Worm (Caenorhabditis elegans) whole organism, L4 larva: ENCODE measurements around the gene icap-1.
A peak's percentile ranks its signal among the peaks of the same experiment; 100 is the strongest.

Experiments
- F10B5.3 ChIP-seq: sonication (generic microtip); optimal IDR thresholded peaks from 2 replicates; lab custom pipeline; 2016; ENCODE audit warnings: mild to moderate bottlenecking, missing genetic modification characterization, missing compliant biosample characterization
- T20F7.1 ChIP-seq: fragments of 200-800 bp; sonication (Bioruptor generic); optimal IDR thresholded peaks from 2 replicates; lab custom pipeline; 2018; ENCODE audit warnings: mild to moderate bottlenecking, missing genetic modification characterization, missing compliant biosample characterization
- T26A8.4 ChIP-seq: fragments of 200-800 bp; sonication (Bioruptor generic); IDR thresholded peaks from 2 replicates; pipeline ENCODE4 v1.3.6; 2022; ENCODE audit warnings: missing genetic modification characterization, missing compliant biosample characterization
- Y105C5A.15 ChIP-seq: fragments of 200-800 bp; sonication (Bioruptor generic); IDR thresholded peaks from 2 replicates; pipeline ENCODE4 v1.3.6; 2022; ENCODE audit warnings: missing genetic modification characterization, missing compliant biosample characterization
- ZK546.5 ChIP-seq, 2 experiments: sonication (generic microtip); optimal IDR thresholded peaks; 2 replicates each; lab custom pipeline; 2017; ENCODE audit warnings: missing biosample characterization in 2 of 2, missing genetic modification characterization in 2 of 2
- aha-1 ChIP-seq: fragments of 150-350 bp; peaks from one replicate; lab custom pipeline; 2014; ENCODE audit warnings: missing biosample characterization, missing genetic modification characterization
- arid-1 ChIP-seq: fragments of 200-800 bp; sonication (Bioruptor generic); conservative IDR thresholded peaks from 2 replicates; pipeline ENCODE4 v1.3.6; 2022; ENCODE audit warnings: missing genetic modification reagents, missing genetic modification characterization, missing compliant biosample characterization
- attf-4 ChIP-seq: sonication (generic microtip); optimal IDR thresholded peaks from 3 replicates; lab custom pipeline; 2017; ENCODE audit warnings: missing biosample characterization, missing genetic modification characterization
- ceh-32 ChIP-seq: sonication (generic microtip); optimal IDR thresholded peaks from 2 replicates; lab custom pipeline; 2016; ENCODE audit warnings: mild to moderate bottlenecking, missing genetic modification characterization, missing compliant biosample characterization; ENCODE audit not compliant: poor library complexity
- ceh-44 ChIP-seq: fragments of 200-800 bp; sonication (Bioruptor generic); IDR thresholded peaks from 2 replicates; pipeline ENCODE4 v1.3.6; 2022; ENCODE audit warnings: missing genetic modification reagents, missing genetic modification characterization, missing compliant biosample characterization
- ces-1 ChIP-seq: fragments of 150-350 bp; sonication (generic microtip); optimal IDR thresholded peaks from 4 replicates; lab custom pipeline; 2014; ENCODE audit warnings: missing biosample characterization, missing genetic modification reagents, missing genetic modification characterization
- ctbp-1 ChIP-seq: fragments of 200-800 bp; sonication (Bioruptor generic); IDR thresholded peaks from 2 replicates; pipeline ENCODE4 v1.3.6; 2022; ENCODE audit warnings: missing genetic modification reagents, missing genetic modification characterization, missing compliant biosample characterization
- daf-16 ChIP-seq, 3 experiments: sonication (generic microtip); optimal IDR thresholded peaks; 2 replicates each; lab custom pipeline; 2016 to 2017; ENCODE audit warnings: missing genetic modification characterization in 3 of 3, missing genetic modification reagents in 3 of 3, mild to moderate bottlenecking in 2 of 3, missing compliant biosample characterization in 2 of 3, missing biosample characterization in 1 of 3, moderate library complexity in 1 of 3
- daf-19 ChIP-seq: fragments of 200-800 bp; sonication (Bioruptor generic); conservative IDR thresholded peaks from 2 replicates; pipeline ENCODE4 v1.3.6; 2022; ENCODE audit warnings: missing genetic modification characterization, missing compliant biosample characterization
- dmd-8 ChIP-seq: fragments of 200-800 bp; sonication (Bioruptor generic); IDR thresholded peaks from 2 replicates; pipeline ENCODE4 v1.3.6; 2022; ENCODE audit warnings: missing genetic modification characterization, missing compliant biosample characterization
- dpl-1 ChIP-seq: fragments of 150-350 bp; optimal IDR thresholded peaks from 2 replicates; lab custom pipeline; 2014; ENCODE audit warnings: missing biosample characterization, missing genetic modification reagents, missing genetic modification characterization
- fkh-10 ChIP-seq: fragments of 150-350 bp; optimal IDR thresholded peaks from 2 replicates; lab custom pipeline; 2014; ENCODE audit warnings: missing biosample characterization, missing genetic modification reagents, missing genetic modification characterization
- gei-8 ChIP-seq: fragments of 200-800 bp; sonication (Bioruptor generic); optimal IDR thresholded peaks from 2 replicates; lab custom pipeline; 2018; ENCODE audit warnings: mild to moderate bottlenecking, missing genetic modification characterization, missing compliant biosample characterization
- hif-1 ChIP-seq, 2 experiments: sonication (generic microtip); optimal IDR thresholded peaks; 2 replicates each; lab custom pipeline; 2016 to 2017; ENCODE audit warnings: missing compliant biosample characterization in 2 of 2, missing genetic modification characterization in 2 of 2, missing genetic modification reagents in 2 of 2, missing genotype in 2 of 2, mild to moderate bottlenecking in 1 of 2
- hlh-11 ChIP-seq: fragments of 200-800 bp; sonication (Bioruptor generic); optimal IDR thresholded peaks from 2 replicates; lab custom pipeline; 2018; ENCODE audit warnings: mild to moderate bottlenecking, missing genetic modification characterization, missing compliant biosample characterization
- hlh-30 ChIP-seq: sonication (generic microtip); optimal IDR thresholded peaks from 2 replicates; lab custom pipeline; 2017; ENCODE audit warnings: antibody characterized with exemption, mild to moderate bottlenecking, missing genetic modification characterization, missing compliant biosample characterization; ENCODE audit not compliant: insufficient read depth
- jun-1 ChIP-seq: fragments of 150-350 bp; optimal IDR thresholded peaks from 2 replicates; lab custom pipeline; 2014; ENCODE audit warnings: missing biosample characterization, missing genetic modification reagents, missing genetic modification characterization
- lin-13 ChIP-seq: fragments of 150-350 bp; optimal IDR thresholded peaks from 2 replicates; lab custom pipeline; 2014; ENCODE audit warnings: missing biosample characterization, missing genetic modification reagents, missing genetic modification characterization
- lin-15B ChIP-seq: fragments of 150-350 bp; sonication (generic microtip); optimal IDR thresholded peaks from 3 replicates; lab custom pipeline; 2014; ENCODE audit warnings: missing biosample characterization, missing genetic modification characterization
- lin-29 ChIP-seq: fragments of 200-800 bp; sonication (Bioruptor generic); IDR thresholded peaks from 2 replicates; pipeline ENCODE4 v1.3.6; 2022; ENCODE audit warnings: missing genetic modification reagents, missing genetic modification characterization, missing compliant biosample characterization
- lin-38 ChIP-seq: fragments of 200-800 bp; sonication (Bioruptor generic); IDR thresholded peaks from 2 replicates; pipeline ENCODE4 v1.3.6; 2022; ENCODE audit warnings: missing genetic modification reagents, missing genetic modification characterization, missing compliant biosample characterization
- lin-39 ChIP-seq: fragments of 150-350 bp; optimal IDR thresholded peaks from 2 replicates; lab custom pipeline; 2014; ENCODE audit warnings: missing biosample characterization, missing genetic modification reagents, missing genetic modification characterization
- lir-3 ChIP-seq: sonication (generic microtip); optimal IDR thresholded peaks from 2 replicates; lab custom pipeline; 2016; ENCODE audit warnings: mild to moderate bottlenecking, missing genetic modification characterization, missing compliant biosample characterization
- lsy-2 ChIP-seq, 2 experiments: fragments of 150-350 bp in 1 of 2; sonication (generic microtip) in 1 of 2; optimal IDR thresholded peaks; 2 replicates each; lab custom pipeline; 2014 to 2017; ENCODE audit warnings: missing biosample characterization in 2 of 2, missing genetic modification characterization in 2 of 2
- madf-9 ChIP-seq: fragments of 200-800 bp; sonication (Bioruptor generic); conservative IDR thresholded peaks from 2 replicates; pipeline ENCODE4 v1.3.6; 2022; ENCODE audit warnings: missing genetic modification reagents, missing genetic modification characterization, missing compliant biosample characterization
- mep-1 ChIP-seq: fragments of 150-350 bp; sonication (generic microtip); optimal IDR thresholded peaks from 3 replicates; lab custom pipeline; 2014; ENCODE audit warnings: missing biosample characterization, missing genetic modification characterization
- mes-2 ChIP-seq: sonication (generic microtip); optimal IDR thresholded peaks from 2 replicates; lab custom pipeline; 2016; ENCODE audit warnings: missing genotype, mild to moderate bottlenecking, missing genetic modification characterization, missing compliant biosample characterization; ENCODE audit not compliant: poor library complexity, severe bottlenecking
- mxl-3 ChIP-seq: fragments of 200-800 bp; sonication (Bioruptor generic); optimal IDR thresholded peaks from 2 replicates; lab custom pipeline; 2018; ENCODE audit warnings: mild to moderate bottlenecking, missing genetic modification characterization, missing compliant biosample characterization
- nhr-237 ChIP-seq: sonication (generic microtip); optimal IDR thresholded peaks from 2 replicates; lab custom pipeline; 2017; ENCODE audit warnings: missing biosample characterization, missing genetic modification characterization
- nhr-41 ChIP-seq: fragments of 200-800 bp; sonication (Bioruptor generic); IDR thresholded peaks from 2 replicates; pipeline ENCODE4 v1.3.6; 2022; ENCODE audit warnings: missing genetic modification reagents, missing genetic modification characterization, missing compliant biosample characterization
- nhr-42 ChIP-seq: fragments of 200-800 bp; sonication (Bioruptor generic); IDR thresholded peaks from 2 replicates; pipeline ENCODE4 v1.3.6; 2022; ENCODE audit warnings: missing genetic modification characterization, missing compliant biosample characterization
- nhr-76 ChIP-seq: fragments of 150-350 bp; optimal IDR thresholded peaks from 2 replicates; lab custom pipeline; 2014; ENCODE audit warnings: missing biosample characterization, missing genetic modification characterization
- nhr-77 ChIP-seq: fragments of 150-350 bp; optimal IDR thresholded peaks from 2 replicates; lab custom pipeline; 2014; ENCODE audit warnings: missing biosample characterization, missing genetic modification characterization
- php-3 ChIP-seq: fragments of 200-800 bp; sonication (Bioruptor generic); IDR thresholded peaks from 2 replicates; pipeline ENCODE4 v1.3.6; 2022; ENCODE audit warnings: missing genetic modification reagents, missing genetic modification characterization, missing compliant biosample characterization
- pqm-1 ChIP-seq: sonication (generic microtip); optimal IDR thresholded peaks from 2 replicates; lab custom pipeline; 2017; ENCODE audit warnings: missing biosample characterization, missing genetic modification characterization
- sdz-12 ChIP-seq: fragments of 200-800 bp; sonication (Bioruptor generic); optimal IDR thresholded peaks from 2 replicates; lab custom pipeline; 2018; ENCODE audit warnings: mild to moderate bottlenecking, missing genetic modification characterization, missing compliant biosample characterization
- set-16 ChIP-seq: fragments of 200-800 bp; sonication (Bioruptor generic); IDR thresholded peaks from 2 replicates; pipeline ENCODE4 v1.3.6; 2022; ENCODE audit warnings: missing genetic modification reagents, missing genetic modification characterization, missing compliant biosample characterization
- snpc-1.2 ChIP-seq: fragments of 200-800 bp; sonication (Bioruptor generic); IDR thresholded peaks from 2 replicates; pipeline ENCODE4 v1.3.6; 2022; ENCODE audit warnings: missing genetic modification reagents, missing genetic modification characterization, missing compliant biosample characterization
- unc-130 ChIP-seq: sonication (generic microtip); optimal IDR thresholded peaks from 2 replicates; lab custom pipeline; 2016; ENCODE audit warnings: missing genetic modification reagents, missing genetic modification characterization, missing compliant biosample characterization
- unc-62 ChIP-seq, 3 experiments: fragments of 150-350 bp in 1 of 3; sonication (generic microtip); optimal IDR thresholded peaks in 2 of 3; peaks in 1 of 3; 1 replicate in 1 of 3; 2 replicates in 2 of 3; lab custom pipeline; 2014 to 2017; ENCODE audit warnings: missing biosample characterization in 3 of 3, missing genetic modification characterization in 3 of 3, missing genetic modification reagents in 3 of 3, missing genotype in 1 of 3
- vab-7 ChIP-seq: fragments of 200-800 bp; sonication (Bioruptor generic); IDR thresholded peaks from 2 replicates; pipeline ENCODE4 v1.3.6; 2022; ENCODE audit warnings: missing genetic modification reagents, missing genetic modification characterization, missing compliant biosample characterization
- zfp-2 ChIP-seq: sonication (generic microtip); optimal IDR thresholded peaks from 2 replicates; lab custom pipeline; 2016; ENCODE audit warnings: mild to moderate bottlenecking, missing genetic modification characterization, missing compliant biosample characterization
- zfp-3 ChIP-seq: fragments of 200-800 bp; sonication (Bioruptor generic); conservative IDR thresholded peaks from 2 replicates; pipeline ENCODE4 v1.3.6; 2022; ENCODE audit warnings: missing genetic modification reagents, missing genetic modification characterization, missing compliant biosample characterization
- ztf-11 ChIP-seq: fragments of 150-350 bp; optimal IDR thresholded peaks from 2 replicates; lab custom pipeline; 2014; ENCODE audit warnings: missing biosample characterization, missing genetic modification characterization

icap-1 gene

DNA sequence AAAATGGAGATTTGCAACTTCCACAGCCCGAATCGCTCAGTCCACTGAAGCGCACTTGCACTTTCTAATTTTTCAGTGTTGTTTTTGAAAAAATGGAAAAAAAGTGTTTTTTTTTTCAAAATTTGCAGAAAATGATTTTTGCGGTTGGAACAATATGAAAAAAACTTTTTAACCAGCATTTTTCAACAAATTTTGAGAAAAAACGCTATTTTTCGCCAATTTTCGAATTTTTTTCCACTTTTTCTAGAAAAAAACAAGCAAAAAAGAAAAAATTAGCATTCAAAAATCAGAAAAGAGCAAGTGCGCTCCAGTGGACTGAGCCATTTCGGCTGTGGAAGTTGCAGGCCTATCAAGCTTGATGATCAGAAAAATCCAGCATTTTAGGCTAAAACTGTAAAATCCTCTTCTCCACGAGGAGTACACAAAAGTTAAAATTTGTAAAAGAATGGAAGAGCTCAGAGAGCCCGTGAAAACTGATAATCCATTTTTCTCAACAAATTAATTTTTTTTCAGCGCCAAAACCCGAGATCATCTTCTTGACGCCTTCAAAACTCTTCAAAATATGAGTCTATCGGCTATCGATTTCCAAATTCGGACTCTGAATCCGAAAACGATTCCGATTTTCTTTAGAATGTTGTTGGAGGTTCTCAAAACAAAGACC, 8.6 kb upstream of the icap-1 start:
- TF ChIP-seq hlh-30 (tag; lab: Kevin White, UChicago) (no peak), zfp-3 (no peak), dmd-8 (GFP tag; lab: Robert Waterston, UW) (no peak), T20F7.1 (GFP tag; lab: Kevin White, UChicago) (no peak), lsy-2 (tag; optimal IDR thresholded peaks at IDR 0.05; lab: Kevin White, UChicago) (no peak), fkh-10 (GFP tag; lab: Kevin White, UChicago) (no peak), attf-4 (tag; lab: Kevin White, UChicago) (no peak), php-3 (GFP tag; lab: Robert Waterston, UW) (no peak), T26A8.4 (GFP tag; lab: Robert Waterston, UW) (no peak), sdz-12 (GFP tag; lab: Kevin White, UChicago) (no peak), gei-8 (no peak), nhr-237 (no peak), ctbp-1 (0 out of 2 replicates have a peak, but pooled peaks have one; percentile 13), unc-62 (GFP tag; optimal IDR thresholded peaks at IDR 0.05 in 1 of 2; lab: Kevin White, UChicago) (peak in 1 of 2 experiments; percentile 59), unc-62 (tag; optimal IDR thresholded peaks at IDR 0.05; lab: Kevin White, UChicago) (no peak), snpc-1.2 (GFP tag; lab: Robert Waterston, UW) (0 out of 2 replicates have a peak, but pooled peaks have one; percentile 13), lin-29 (GFP tag; lab: Robert Waterston, UW) (no peak), hif-1 (tag; optimal IDR thresholded peaks at IDR 0.05; lab: Kevin White, UChicago) (no peak), nhr-41 (GFP tag; lab: Robert Waterston, UW) (no peak), jun-1 (tag; lab: Kevin White, UChicago) (no peak), nhr-76 (tag; lab: Kevin White, UChicago) (no peak), ztf-11 (tag; lab: Kevin White, UChicago) (no peak), madf-9 (GFP tag; lab: Robert Waterston, UW) (no peak), daf-19 (GFP tag; lab: Robert Waterston, UW) (no peak), daf-16 (GFP tag; optimal IDR thresholded peaks at IDR 0.05; lab: Kevin White, UChicago) (no peak), daf-16 (tag; optimal IDR thresholded peaks at IDR 0.05; lab: Kevin White, UChicago) (no peak), Y105C5A.15 (GFP tag; lab: Robert Waterston, UW) (no peak), nhr-77 (tag; lab: Kevin White, UChicago) (no peak), set-16 (GFP tag; lab: Robert Waterston, UW) (no peak), lir-3 (no peak), unc-130 (GFP tag; lab: Kevin White, UChicago) (no peak), zfp-2 (no peak), lin-39 (tag; lab: Kevin White, UChicago) (no peak), lin-15B (tag; lab: Kevin White, UChicago) (no peak), mep-1 (tag; lab: Kevin White, UChicago) (no peak), lin-38 (GFP tag; lab: Robert Waterston, UW) (peak; percentile 41; the same call in 1 of the 2 replicates), aha-1 (tag; lab: Kevin White, UChicago) (peak; percentile 6), hlh-11 (no peak), lin-13 (GFP tag; lab: Kevin White, UChicago) (no peak)

DNA sequence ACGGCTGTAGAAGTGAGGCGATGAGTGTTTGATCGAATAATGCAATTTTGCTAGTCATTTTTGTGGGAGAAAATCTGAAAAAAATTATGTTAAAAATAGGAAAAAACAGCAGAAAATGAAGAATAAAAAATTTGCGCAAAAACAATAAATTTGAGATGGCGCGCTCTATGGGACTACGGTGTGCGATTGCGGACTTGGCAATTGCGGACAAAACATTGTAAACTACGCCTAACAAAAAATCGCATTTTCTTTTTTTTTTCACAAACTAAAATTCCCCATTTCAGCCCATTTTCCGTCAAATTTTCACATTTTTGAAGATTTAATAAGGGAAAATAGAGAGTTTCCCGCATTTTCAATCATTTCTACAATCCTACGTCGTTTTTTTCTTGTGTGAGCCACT, 1.9 kb upstream of the icap-1 start, which contains the start of the genes sas-6 and Y45F10D.7:
Gene sas-6, minus strand, starts transcription at position 80 of the 400 bp plus-strand sequence.
Gene Y45F10D.7, plus strand, starts transcription at position 256 of the 400 bp plus-strand sequence.
- TF ChIP-seq mes-2 (tag; lab: Kevin White, UChicago), result peak; percentile 83
- no peak for TF ChIP-seq arid-1 (GFP tag; lab: Robert Waterston, UW)
- no peak for TF ChIP-seq mxl-3 (GFP tag; lab: Kevin White, UChicago)
- no peak for TF ChIP-seq pqm-1 (tag; lab: Kevin White, UChicago)
- peak in 1 of 2 experiments; percentile 40 for TF ChIP-seq unc-62 (GFP tag; optimal IDR thresholded peaks at IDR 0.05 in 1 of 2; lab: Kevin White, UChicago)
- no peak for TF ChIP-seq unc-62 (tag; optimal IDR thresholded peaks at IDR 0.05; lab: Kevin White, UChicago)
- no peak for TF ChIP-seq nhr-42 (GFP tag; lab: Robert Waterston, UW)
- no peak for TF ChIP-seq ZK546.5 (tag; optimal IDR thresholded peaks at IDR 0.05; lab: Kevin White, UChicago)
- no peak for TF ChIP-seq ceh-44 (GFP tag; lab: Robert Waterston, UW)
- peak in 1 of 2 experiments; percentile 40 for TF ChIP-seq hif-1 (tag; optimal IDR thresholded peaks at IDR 0.05; lab: Kevin White, UChicago)
- no peak for TF ChIP-seq ceh-32 (tag; lab: Kevin White, UChicago)
- TF ChIP-seq lsy-2 (tag; optimal IDR thresholded peaks at IDR 0.05; lab: Kevin White, UChicago), result peak; percentile 92 to 99
- TF ChIP-seq dpl-1 (GFP tag; lab: Kevin White, UChicago), result peak; percentile 89
- peak; percentile 96 for TF ChIP-seq aha-1 (tag; lab: Kevin White, UChicago)
- no peak for TF ChIP-seq ces-1 (GFP tag; lab: Kevin White, UChicago)
- no peak for TF ChIP-seq vab-7
- TF ChIP-seq sdz-12 (GFP tag; lab: Kevin White, UChicago), result no peak
- no peak for TF ChIP-seq F10B5.3 (tag; lab: Kevin White, UChicago)
